Fruit fly (Drosophila melanogaster) whole organism, wandering third instar larva: ENCODE data around the gene PsGEF.

Experiments
- OdsH ChIP-seq: fragments of 200-800 bp; sonication (Bioruptor generic); optimal IDR thresholded peaks from 2 replicates; lab custom pipeline; 2016; ENCODE audit warnings: missing biosample characterization, mild to moderate bottlenecking, missing genetic modification characterization
- foxo ChIP-seq, 2 experiments: fragments of 200-800 bp; sonication (Bioruptor generic); optimal IDR thresholded peaks; 2 replicates in 1 of 2; 3 replicates in 1 of 2; lab custom pipeline; 2016 to 2017; ENCODE audit warnings: missing biosample characterization in 2 of 2, missing genetic modification characterization in 2 of 2
- h ChIP-seq: fragments of 200-800 bp; sonication (Bioruptor generic); optimal IDR thresholded peaks from 3 replicates; lab custom pipeline; 2016; ENCODE audit warnings: missing biosample characterization, mild to moderate bottlenecking, missing genetic modification characterization
- tai ChIP-seq: sonication (Bioruptor generic); optimal IDR thresholded peaks from 2 replicates; lab custom pipeline; 2016; ENCODE audit warnings: missing biosample characterization, missing genetic modification characterization

DNA sequence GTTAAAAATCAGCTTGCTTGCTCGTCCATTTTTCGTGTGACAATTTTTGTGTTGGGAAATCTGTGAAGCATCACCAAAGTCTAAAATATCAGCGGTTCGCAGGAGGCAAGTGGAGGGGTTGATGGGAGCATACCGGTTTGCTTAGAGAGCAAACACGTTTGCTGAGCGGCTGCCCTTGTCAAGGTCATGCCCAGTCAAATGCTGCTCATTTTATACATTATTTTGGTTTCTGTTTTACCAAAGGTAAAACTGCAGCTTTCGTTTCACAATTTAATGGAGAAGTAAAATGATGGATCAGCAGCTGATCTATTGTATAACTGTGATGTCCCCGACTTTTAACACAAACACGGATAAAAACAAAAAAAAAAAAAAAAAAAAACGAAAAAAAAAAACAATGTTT, 25.1 kb downstream of the PsGEF start:
- TF ChIP-seq OdsH (GFP tag; lab: Kevin White, UChicago) (no peak), h (GFP tag; lab: Kevin White, UChicago) (no peak), tai (no peak), foxo (GFP tag; optimal IDR thresholded peaks at IDR 0.05; lab: Kevin White, UChicago) (no peak)
